Fruit fly (Drosophila melanogaster) whole organism, embryonic: ENCODE data around the gene CG3339.

Source experiments
- B-H2 ChIP-seq: fragments of 200-800 bp; sonication (Bioruptor generic); optimal IDR thresholded peaks from 2 replicates; lab custom pipeline; 2018; ENCODE audit warnings: missing biosample characterization, mild to moderate bottlenecking, missing genetic modification characterization
- CG10979 ChIP-seq: fragments of 200-800 bp; sonication (Bioruptor generic); optimal IDR thresholded peaks from 2 replicates; lab custom pipeline; 2018; ENCODE audit warnings: missing biosample characterization, mild to moderate bottlenecking, missing genetic modification characterization, moderate library complexity
- CG12744 ChIP-seq: fragments of 200-800 bp; sonication (Bioruptor generic); optimal IDR thresholded peaks from 2 replicates; lab custom pipeline; 2016; ENCODE audit warnings: missing biosample characterization, missing genetic modification characterization
- CG13287 ChIP-seq: fragments of 200-800 bp; sonication (Bioruptor generic); IDR thresholded peaks from 2 replicates; pipeline ENCODE4 v1.3.6; 2022; ENCODE audit warnings: missing biosample characterization, missing genetic modification characterization; ENCODE audit not compliant: partially characterized antibody
- CG15073 ChIP-seq: fragments of 200-800 bp; sonication (Bioruptor generic); optimal IDR thresholded peaks from 2 replicates; lab custom pipeline; 2016; ENCODE audit warnings: missing biosample characterization, missing genetic modification characterization
- CG1529 ChIP-seq: fragments of 200-800 bp; sonication (Bioruptor generic); optimal IDR thresholded peaks from 3 replicates; lab custom pipeline; 2018; ENCODE audit warnings: missing biosample characterization, missing genetic modification characterization
- CG16813 ChIP-seq: fragments of 200-800 bp; sonication (Bioruptor generic); IDR thresholded peaks from 3 replicates; pipeline ENCODE4 v1.3.6; 2022; ENCODE audit warnings: missing biosample characterization, missing genetic modification characterization; ENCODE audit not compliant: partially characterized antibody
- CG18476 ChIP-seq: fragments of 200-800 bp; sonication (Bioruptor generic); optimal IDR thresholded peaks from 2 replicates; lab custom pipeline; 2016; ENCODE audit warnings: missing biosample characterization, mild to moderate bottlenecking, missing genetic modification characterization
- CG2889 ChIP-seq: fragments of 200-800 bp; sonication (Bioruptor generic); IDR thresholded peaks from 3 replicates; pipeline ENCODE4 v1.3.6; 2022; ENCODE audit warnings: missing biosample characterization, missing genetic modification characterization
- CG3065 ChIP-seq: fragments of 200-800 bp; sonication (Bioruptor generic); optimal IDR thresholded peaks from 2 replicates; lab custom pipeline; 2016; ENCODE audit warnings: missing biosample characterization, missing genetic modification characterization
- CG32532 ChIP-seq: fragments of 200-800 bp; sonication (Bioruptor generic); IDR thresholded peaks from 2 replicates; pipeline ENCODE4 v1.3.6; 2022; ENCODE audit warnings: missing biosample characterization, missing genetic modification characterization
- CG4820 ChIP-seq: fragments of 200-800 bp; sonication (Bioruptor generic); optimal IDR thresholded peaks from 3 replicates; lab custom pipeline; 2016; ENCODE audit warnings: missing biosample characterization, missing genetic modification characterization
- CG7987 ChIP-seq: fragments of 200-800 bp; sonication (Bioruptor generic); optimal IDR thresholded peaks from 2 replicates; lab custom pipeline; 2018; ENCODE audit warnings: missing biosample characterization, mild to moderate bottlenecking, missing genetic modification characterization, moderate library complexity
- CG9215 ChIP-seq: fragments of 200-800 bp; sonication (Bioruptor generic); IDR thresholded peaks from 2 replicates; pipeline ENCODE4 v1.3.6; 2022; ENCODE audit warnings: missing biosample characterization, missing genetic modification characterization
- Chrac-16 ChIP-seq: fragments of 200-800 bp; sonication (Bioruptor generic); optimal IDR thresholded peaks from 3 replicates; lab custom pipeline; 2016; ENCODE audit warnings: missing biosample characterization, missing genetic modification characterization
- Drgx ChIP-seq: fragments of 200-800 bp; sonication (Bioruptor generic); IDR thresholded peaks from 2 replicates; pipeline ENCODE4 v1.3.6; 2022; ENCODE audit warnings: missing biosample characterization, missing genetic modification characterization
- Eip74EF ChIP-seq, 2 experiments: fragments of 200-800 bp in 1 of 2; fragments of >200 bp in 1 of 2; sonication (Bioruptor generic) in 1 of 2; optimal IDR thresholded peaks; 2 replicates each; lab custom pipeline; 2017 to 2019; ENCODE audit warnings: missing biosample characterization in 2 of 2, missing genetic modification characterization in 2 of 2, mild to moderate bottlenecking in 1 of 2, moderate library complexity in 1 of 2
- Gug ChIP-seq: fragments of 200-800 bp; sonication (Bioruptor generic); IDR thresholded peaks from 4 replicates; pipeline ENCODE4 v1.3.6; 2022; ENCODE audit warnings: missing biosample characterization, missing genetic modification characterization
- HLHmδ ChIP-seq: fragments of 200-800 bp; sonication (Bioruptor generic); optimal IDR thresholded peaks from 2 replicates; lab custom pipeline; 2018; ENCODE audit warnings: missing biosample characterization, mild to moderate bottlenecking, missing genetic modification characterization, moderate library complexity
- Hmr ChIP-seq: fragments of 200-800 bp; sonication (Bioruptor generic); optimal IDR thresholded peaks from 3 replicates; lab custom pipeline; 2017; ENCODE audit warnings: mild to moderate bottlenecking, missing biosample characterization, missing genetic modification reagents, missing genetic modification characterization
- Max ChIP-seq: fragments of 200-800 bp; sonication (Bioruptor generic); optimal IDR thresholded peaks from 2 replicates; lab custom pipeline; 2016; ENCODE audit warnings: missing biosample characterization, mild to moderate bottlenecking, missing genetic modification characterization
- NC2β ChIP-seq: fragments of 200-800 bp; sonication (Bioruptor generic); optimal IDR thresholded peaks from 2 replicates; lab custom pipeline; 2016; ENCODE audit warnings: missing biosample characterization, missing genetic modification characterization
- Poxn ChIP-seq: fragments of 200-800 bp; sonication (Bioruptor generic); IDR thresholded peaks from 2 replicates; pipeline ENCODE4 v1.3.6; 2022; ENCODE audit warnings: missing biosample characterization, missing genetic modification characterization
- Ptx1 ChIP-seq: fragments of 200-800 bp; sonication (Bioruptor generic); IDR thresholded peaks from 2 replicates; pipeline ENCODE4 v1.3.6; 2022; ENCODE audit warnings: missing biosample characterization, missing genetic modification characterization
- Rfx ChIP-seq: fragments of 200-800 bp; sonication (Bioruptor generic); IDR thresholded peaks from 2 replicates; pipeline ENCODE4 v1.3.6; 2022; ENCODE audit warnings: missing biosample characterization, missing genetic modification characterization
- Six4 ChIP-seq: fragments of 200-800 bp; sonication (Bioruptor generic); optimal IDR thresholded peaks from 2 replicates; lab custom pipeline; 2016; ENCODE audit warnings: missing biosample characterization, missing genetic modification characterization
- Sox102F ChIP-seq: fragments of 200-800 bp; sonication (Bioruptor generic); optimal IDR thresholded peaks from 2 replicates; lab custom pipeline; 2018; ENCODE audit warnings: missing biosample characterization, mild to moderate bottlenecking, missing genetic modification characterization, moderate library complexity
- ap ChIP-seq: fragments of 200-800 bp; sonication (Bioruptor generic); IDR thresholded peaks from 2 replicates; pipeline ENCODE4 v1.3.6; 2022; ENCODE audit warnings: missing biosample characterization, missing genetic modification characterization
- ash1 ChIP-seq: fragments of 200-800 bp; sonication (Bioruptor generic); optimal IDR thresholded peaks from 2 replicates; lab custom pipeline; 2018; ENCODE audit warnings: missing biosample characterization, mild to moderate bottlenecking, missing genetic modification characterization
- cad ChIP-seq: fragments of >200 bp; optimal IDR thresholded peaks from 2 replicates; lab custom pipeline; 2017; ENCODE audit warnings: missing biosample characterization, missing genetic modification characterization
- cas ChIP-seq: fragments of 200-800 bp; sonication (Bioruptor generic); IDR thresholded peaks from 2 replicates; pipeline ENCODE4 v1.3.6; 2022; ENCODE audit warnings: missing biosample characterization, missing genetic modification characterization
- croc ChIP-seq: fragments of 200-800 bp; sonication (Bioruptor generic); conservative IDR thresholded peaks from 3 replicates; pipeline ENCODE4 v1.3.6; 2022; ENCODE audit warnings: missing biosample characterization, missing genetic modification characterization
- crp ChIP-seq, 2 experiments: fragments of 200-800 bp; sonication (Bioruptor generic); optimal IDR thresholded peaks; 2 replicates in 1 of 2; 3 replicates in 1 of 2; lab custom pipeline; 2017; ENCODE audit warnings: missing biosample characterization in 2 of 2, missing genetic modification characterization in 2 of 2, mild to moderate bottlenecking in 1 of 2, moderate library complexity in 1 of 2
- dpn ChIP-seq, 2 experiments: fragments of 200-800 bp; sonication (Bioruptor generic); optimal IDR thresholded peaks; 3 replicates each; lab custom pipeline; 2016; ENCODE audit warnings: missing biosample characterization in 2 of 2, missing genetic modification characterization in 2 of 2
- fu2 ChIP-seq: fragments of 200-800 bp; sonication (Bioruptor generic); optimal IDR thresholded peaks from 2 replicates; lab custom pipeline; 2016; ENCODE audit warnings: missing biosample characterization, missing genetic modification characterization
- h ChIP-seq: fragments of >200 bp; optimal IDR thresholded peaks from 2 replicates; lab custom pipeline; 2017
- jing ChIP-seq: fragments of 200-800 bp; sonication (Bioruptor generic); optimal IDR thresholded peaks from 2 replicates; lab custom pipeline; 2018; ENCODE audit warnings: missing biosample characterization, mild to moderate bottlenecking, missing genetic modification characterization
- lilli ChIP-seq: fragments of 200-800 bp; sonication (Bioruptor generic); optimal IDR thresholded peaks from 3 replicates; lab custom pipeline; 2016; ENCODE audit warnings: missing biosample characterization, missing genetic modification characterization
- lov ChIP-seq, 2 experiments: fragments of 200-800 bp in 1 of 2; fragments of >200 bp in 1 of 2; sonication (Bioruptor generic) in 1 of 2; IDR thresholded peaks in 1 of 2; optimal IDR thresholded peaks in 1 of 2; 2 replicates in 1 of 2; 3 replicates in 1 of 2; pipeline versions ENCODE4 v1.3.6 to Lab custom; 2017 to 2022; ENCODE audit warnings: missing biosample characterization in 1 of 2, missing genetic modification characterization in 1 of 2
- mirr ChIP-seq: fragments of 200-800 bp; sonication (Bioruptor generic); optimal IDR thresholded peaks from 3 replicates; lab custom pipeline; 2018; ENCODE audit warnings: missing biosample characterization, mild to moderate bottlenecking, missing genetic modification characterization
- otp ChIP-seq: fragments of 200-800 bp; sonication (Bioruptor generic); IDR thresholded peaks from 3 replicates; pipeline ENCODE4, ENCODE4 v1.3.6; 2022; ENCODE audit warnings: missing biosample characterization, missing genetic modification characterization
- pho ChIP-seq: fragments of 200-800 bp; sonication (Bioruptor generic); optimal IDR thresholded peaks from 2 replicates; lab custom pipeline; 2016; ENCODE audit warnings: missing biosample characterization, missing genetic modification characterization
- salm ChIP-seq: fragments of 200-800 bp; sonication (Bioruptor generic); optimal IDR thresholded peaks from 2 replicates; lab custom pipeline; 2018; ENCODE audit warnings: missing biosample characterization, mild to moderate bottlenecking, missing genetic modification characterization

CG3339 gene

DNA sequence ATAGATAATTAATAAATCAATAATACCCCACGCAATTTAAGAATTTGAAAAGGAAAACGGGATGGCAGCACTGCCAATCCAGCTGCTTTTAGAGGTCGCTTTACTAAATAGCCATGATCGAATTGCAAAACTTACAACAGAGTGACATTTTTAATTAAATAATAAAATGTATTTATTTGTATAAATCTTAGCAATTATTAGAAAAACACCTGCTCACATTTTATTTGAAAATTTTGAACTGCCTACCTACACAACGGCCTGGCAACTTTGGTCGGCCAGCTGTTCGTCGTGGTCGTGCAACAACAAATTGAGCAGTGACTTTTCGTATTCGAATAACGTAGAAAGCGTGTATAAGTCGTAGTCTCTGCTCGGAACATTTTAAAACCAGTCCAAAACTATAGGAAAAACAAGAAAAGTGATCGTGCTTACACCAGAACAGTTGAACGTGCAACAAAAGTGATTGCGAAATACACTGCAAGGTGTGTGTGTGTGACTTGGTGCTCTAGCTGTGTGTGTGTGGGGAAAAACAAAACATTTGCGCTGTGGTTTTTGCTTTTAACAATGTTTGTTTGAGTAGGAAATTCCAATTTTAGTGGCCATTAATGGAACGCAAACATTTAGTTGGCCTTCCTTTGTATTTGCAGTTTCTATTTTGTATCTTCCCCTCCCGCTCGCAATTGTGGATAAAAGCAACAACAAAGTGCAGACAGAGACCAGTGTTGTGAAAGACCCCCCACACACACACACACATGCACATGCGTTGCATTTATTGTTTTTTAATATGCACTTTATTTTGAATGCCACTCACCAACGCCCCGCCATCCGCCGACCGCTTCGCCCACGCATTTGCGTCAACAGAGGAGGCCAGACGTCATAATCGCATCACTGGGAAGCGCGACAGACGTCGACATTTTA, 47.3 kb downstream of the CG3339 start, which contains the start of gene CG5938 (continued):
- TF ChIP-seq dpn (GFP tag; optimal IDR thresholded peaks at IDR 0.05; lab: Kevin White, UChicago) (peak in 1 of 2 experiments; percentile 42), mirr (no peak), CG2889 (no peak), Hmr (GFP tag; lab: Kevin White, UChicago) (no peak), Drgx (GFP tag; lab: Robert Waterston, UW) (peak; percentile 59; the same call in 1 of the 2 replicates), salm (no peak), CG16813 (GFP tag; lab: Robert Waterston, UW) (no peak), jing (no peak), crp (GFP tag; optimal IDR thresholded peaks at IDR 0.05; lab: Kevin White, UChicago) (peak; percentile 29 to 88), CG7987 (GFP tag; lab: Kevin White, UChicago) (no peak), ap (GFP tag; lab: Robert Waterston, UW) (no peak), CG3065 (GFP tag; lab: Kevin White, UChicago) (no peak), CG13287 (GFP tag; lab: Robert Waterston, UW) (peak; percentile 35; the same call in 1 of the 2 replicates), NC2β (GFP tag; lab: Kevin White, UChicago) (no peak), cas (GFP tag; lab: Robert Waterston, UW) (no peak), otp (no peak), h (lab: Kevin White, UChicago) (no peak), Eip74EF (GFP tag; optimal IDR thresholded peaks at IDR 0.05; lab: Kevin White, UChicago) (peak in 1 of 2 experiments; percentile 12), CG18476 (GFP tag; lab: Kevin White, UChicago) (peak; percentile 19), lov (optimal IDR thresholded peaks at IDR 0.05; lab: Kevin White, UChicago) (no peak), lov (GFP tag; IDR thresholded peaks at IDR 0.05; lab: Robert Waterston, UW) (no peak), CG9215 (no peak), CG15073 (GFP tag; lab: Kevin White, UChicago) (no peak), Six4 (no peak), Sox102F (GFP tag; lab: Kevin White, UChicago) (peak; percentile 40), Chrac-16 (GFP tag; lab: Kevin White, UChicago) (no peak), Ptx1 (no peak), cad (GFP tag; lab: Kevin White, UChicago) (no peak), ash1 (GFP tag; lab: Kevin White, UChicago) (no peak), CG32532 (peak; percentile 41; the same call in 1 of the 2 replicates), CG12744 (GFP tag; lab: Kevin White, UChicago) (no peak), fu2 (no peak), B-H2 (GFP tag; lab: Kevin White, UChicago) (peak; percentile 46), Gug (0 out of 4 replicates have a peak, but pooled peaks have one; percentile 9), Max (GFP tag; lab: Kevin White, UChicago) (no peak), Poxn (GFP tag; lab: Robert Waterston, UW) (no peak), CG4820 (GFP tag; lab: Kevin White, UChicago) (no peak), lilli (GFP tag; lab: Kevin White, UChicago) (peak; percentile 27), HLHmδ (GFP tag; lab: Kevin White, UChicago) (no peak), Rfx (GFP tag; lab: Robert Waterston, UW) (peak; percentile 9; the same call in 1 of the 2 replicates), pho (no peak), croc (GFP tag; lab: Robert Waterston, UW) (no peak), CG10979 (tag; lab: Kevin White, UChicago) (no peak), CG1529 (GFP tag; lab: Kevin White, UChicago) (no peak)
- TF ChIP-seq, all 482 proteins: peak for 150
